Worm (Caenorhabditis elegans) whole organism, young adult: ENCODE results near the gene K01G5.8.

ENCODE experiments used
- B0019.2 ChIP-seq: fragments of 200-800 bp; sonication (Bioruptor generic); conservative IDR thresholded peaks from 2 replicates; pipeline ENCODE4 v1.3.6; 2022; ENCODE audit warnings: missing genetic modification reagents, missing genetic modification characterization, missing compliant biosample characterization
- B0261.1 ChIP-seq: sonication (generic microtip); optimal IDR thresholded peaks from 2 replicates; lab custom pipeline; 2016; ENCODE audit warnings: mild to moderate bottlenecking, missing genetic modification characterization, moderate library complexity, missing compliant biosample characterization
- B0336.3 ChIP-seq: fragments of 200-800 bp; sonication (Bioruptor generic); IDR thresholded peaks from 2 replicates; pipeline ENCODE4 v1.3.6; 2022; ENCODE audit warnings: missing genetic modification characterization, missing compliant biosample characterization
- C17E4.6 ChIP-seq: fragments of 200-800 bp; sonication (Bioruptor generic); IDR thresholded peaks from 2 replicates; pipeline ENCODE4 v1.3.6; 2022; ENCODE audit warnings: missing genetic modification reagents, missing genetic modification characterization, missing compliant biosample characterization
- F10E7.11 ChIP-seq: sonication (generic microtip); optimal IDR thresholded peaks from 2 replicates; lab custom pipeline; 2017; ENCODE audit warnings: mild to moderate bottlenecking, missing genetic modification characterization, moderate library complexity, missing compliant biosample characterization
- F23B12.7 ChIP-seq: sonication (generic microtip); optimal IDR thresholded peaks from 2 replicates; lab custom pipeline; 2017; ENCODE audit warnings: missing genetic modification characterization, mild to moderate bottlenecking, missing compliant biosample characterization, antibody characterized with exemption, moderate library complexity; ENCODE audit not compliant: insufficient read depth
- F37B4.10 ChIP-seq: fragments of 200-800 bp; sonication (Bioruptor generic); IDR thresholded peaks from 2 replicates; pipeline ENCODE4 v1.3.6; 2022; ENCODE audit warnings: missing genetic modification characterization, missing compliant biosample characterization
- F52B5.7 ChIP-seq: sonication (generic microtip); optimal IDR thresholded peaks from 2 replicates; lab custom pipeline; 2016; ENCODE audit warnings: mild to moderate bottlenecking, missing genetic modification characterization, missing compliant biosample characterization
- F57A8.1 ChIP-seq: fragments of 200-800 bp; sonication (Bioruptor generic); optimal IDR thresholded peaks from 2 replicates; lab custom pipeline; 2018; ENCODE audit warnings: mild to moderate bottlenecking, missing genetic modification characterization, moderate library complexity, missing compliant biosample characterization
- K12H6.12 ChIP-seq: fragments of 200-800 bp; sonication (Bioruptor generic); optimal IDR thresholded peaks from 2 replicates; lab custom pipeline; 2018; ENCODE audit warnings: mild to moderate bottlenecking, missing genetic modification characterization, missing compliant biosample characterization
- Y56A3A.18 ChIP-seq: fragments of 200-800 bp; sonication (Bioruptor generic); IDR thresholded peaks from 2 replicates; pipeline ENCODE4 v1.3.6; 2022; ENCODE audit warnings: missing genetic modification reagents, missing genetic modification characterization, missing compliant biosample characterization
- Y79H2A.3 ChIP-seq: fragments of 200-800 bp; sonication (Bioruptor generic); conservative IDR thresholded peaks from 2 replicates; pipeline ENCODE4 v1.3.6; 2022; ENCODE audit warnings: missing genetic modification reagents, missing genetic modification characterization, missing compliant biosample characterization
- ZK185.1 ChIP-seq: sonication (generic microtip); optimal IDR thresholded peaks from 2 replicates; lab custom pipeline; 2016; ENCODE audit warnings: mild to moderate bottlenecking, missing genetic modification characterization, missing compliant biosample characterization; ENCODE audit not compliant: poor library complexity, severe bottlenecking
- aptf-2 ChIP-seq: fragments of 200-800 bp; sonication (Bioruptor generic); conservative IDR thresholded peaks from 2 replicates; pipeline ENCODE4 v1.3.6; 2022; ENCODE audit warnings: missing genetic modification reagents, missing genetic modification characterization, missing compliant biosample characterization
- attf-6 ChIP-seq: fragments of 200-800 bp; sonication (Bioruptor generic); IDR thresholded peaks from 2 replicates; pipeline ENCODE4 v1.3.6; 2022; ENCODE audit warnings: missing genetic modification reagents, missing genetic modification characterization, missing compliant biosample characterization
- cebp-1 ChIP-seq, 2 experiments: fragments of 200-800 bp in 1 of 2; sonication (Bioruptor generic) in 1 of 2; sonication (generic microtip) in 1 of 2; IDR thresholded peaks in 1 of 2; optimal IDR thresholded peaks in 1 of 2; 2 replicates each; pipeline versions ENCODE4 v1.3.6 to Lab custom; 2017 to 2022; ENCODE audit warnings: missing compliant biosample characterization in 2 of 2, missing genetic modification characterization in 2 of 2, mild to moderate bottlenecking in 1 of 2, missing genetic modification reagents in 1 of 2, moderate library complexity in 1 of 2
- ceh-100 ChIP-seq: fragments of 200-800 bp; sonication (Bioruptor generic); IDR thresholded peaks from 2 replicates; pipeline ENCODE4 v1.3.6; 2022; ENCODE audit warnings: missing genetic modification reagents, missing genetic modification characterization, missing compliant biosample characterization
- ceh-40 ChIP-seq: fragments of 200-800 bp; sonication (Bioruptor generic); IDR thresholded peaks from 2 replicates; pipeline ENCODE4 v1.3.6; 2022; ENCODE audit warnings: missing genetic modification characterization, missing compliant biosample characterization
- ceh-79 ChIP-seq: sonication (generic microtip); optimal IDR thresholded peaks from 2 replicates; lab custom pipeline; 2017; ENCODE audit warnings: mild to moderate bottlenecking, missing genetic modification characterization, missing compliant biosample characterization
- ceh-91 ChIP-seq: fragments of 200-800 bp; sonication (Bioruptor generic); IDR thresholded peaks from 2 replicates; pipeline ENCODE4 v1.3.6; 2022; ENCODE audit warnings: missing genetic modification reagents, missing genetic modification characterization, missing compliant biosample characterization
- egl-18 ChIP-seq: fragments of 200-800 bp; sonication (Bioruptor generic); IDR thresholded peaks from 2 replicates; pipeline ENCODE4 v1.3.6; 2022; ENCODE audit warnings: missing genetic modification reagents, missing genetic modification characterization, missing compliant biosample characterization
- ekl-4 ChIP-seq: fragments of 200-800 bp; sonication (Bioruptor generic); IDR thresholded peaks from 2 replicates; pipeline ENCODE4 v1.3.6; 2022; ENCODE audit warnings: missing genetic modification reagents, missing genetic modification characterization, missing compliant biosample characterization
- ets-4 ChIP-seq: fragments of 200-800 bp; sonication (Bioruptor generic); optimal IDR thresholded peaks from 2 replicates; lab custom pipeline; 2018; ENCODE audit warnings: mild to moderate bottlenecking, missing genetic modification characterization, missing compliant biosample characterization
- him-1 ChIP-seq: sonication (generic microtip); optimal IDR thresholded peaks from 2 replicates; lab custom pipeline; 2016; ENCODE audit warnings: missing genotype, missing genetic modification reagents, missing genetic modification characterization, missing compliant biosample characterization
- lag-1 ChIP-seq: fragments of 200-800 bp; sonication (Bioruptor generic); IDR thresholded peaks from 2 replicates; pipeline ENCODE4 v1.3.6; 2022; ENCODE audit warnings: missing genetic modification reagents, missing genetic modification characterization, missing compliant biosample characterization
- let-607 ChIP-seq, 2 experiments: fragments of 200-800 bp in 1 of 2; sonication (Bioruptor generic) in 1 of 2; sonication (generic microtip) in 1 of 2; optimal IDR thresholded peaks; 2 replicates each; lab custom pipeline; 2016 to 2018; ENCODE audit warnings: mild to moderate bottlenecking in 2 of 2, missing compliant biosample characterization in 2 of 2, missing genetic modification characterization in 2 of 2, moderate library complexity in 2 of 2, missing genotype in 1 of 2
- lin-26 ChIP-seq: fragments of 200-800 bp; sonication (Bioruptor generic); IDR thresholded peaks from 2 replicates; pipeline ENCODE4 v1.3.6; 2022; ENCODE audit warnings: missing genetic modification reagents, missing genetic modification characterization, missing compliant biosample characterization
- lin-40 ChIP-seq: sonication (generic microtip); optimal IDR thresholded peaks from 2 replicates; lab custom pipeline; 2016; ENCODE audit warnings: missing genetic modification characterization, mild to moderate bottlenecking, missing compliant biosample characterization, missing genotype, missing genetic modification reagents
- lin-54 ChIP-seq: fragments of 200-800 bp; sonication (Bioruptor generic); optimal IDR thresholded peaks from 2 replicates; lab custom pipeline; 2018; ENCODE audit warnings: mild to moderate bottlenecking, missing genetic modification characterization, missing compliant biosample characterization
- lsl-1 ChIP-seq: fragments of 200-800 bp; sonication (Bioruptor generic); optimal IDR thresholded peaks from 2 replicates; lab custom pipeline; 2018; ENCODE audit warnings: mild to moderate bottlenecking, missing genetic modification characterization, moderate library complexity, missing compliant biosample characterization
- lsy-27 ChIP-seq: sonication (generic microtip); optimal IDR thresholded peaks from 2 replicates; lab custom pipeline; 2017; ENCODE audit warnings: missing genetic modification characterization, mild to moderate bottlenecking, missing compliant biosample characterization, antibody characterized with exemption, missing genotype, borderline replicate concordance; ENCODE audit not compliant: insufficient read depth
- madf-3 ChIP-seq: fragments of 200-800 bp; sonication (Bioruptor generic); IDR thresholded peaks from 2 replicates; pipeline ENCODE4 v1.3.6; 2022; ENCODE audit warnings: missing genetic modification reagents, missing genetic modification characterization, missing compliant biosample characterization
- nhr-120 ChIP-seq: fragments of 200-800 bp; sonication (Bioruptor generic); IDR thresholded peaks from 2 replicates; pipeline ENCODE4 v1.3.6; 2022; ENCODE audit warnings: missing genetic modification characterization, missing compliant biosample characterization
- nhr-80 ChIP-seq: sonication (generic microtip); optimal IDR thresholded peaks from 2 replicates; lab custom pipeline; 2016; ENCODE audit warnings: missing genetic modification characterization, missing compliant biosample characterization
- pha-4 ChIP-seq: fragments of 150-350 bp; sonication (generic microtip); optimal IDR thresholded peaks from 2 replicates; lab custom pipeline; 2014; ENCODE audit warnings: missing biosample characterization, missing genetic modification reagents, missing genetic modification characterization
- rpc-1 ChIP-seq, 2 experiments: fragments of 150-350 bp in 1 of 2; sonication (generic microtip) in 1 of 2; optimal IDR thresholded peaks; 2 replicates each; lab custom pipeline; 2014 to 2018; ENCODE audit warnings: missing biosample characterization in 1 of 2, missing genetic modification characterization in 1 of 2, missing genetic modification reagents in 1 of 2, missing genotype in 1 of 2
- snpc-1.1 ChIP-seq: sonication (generic microtip); optimal IDR thresholded peaks from 2 replicates; lab custom pipeline; 2017; ENCODE audit warnings: missing genetic modification characterization, mild to moderate bottlenecking, missing compliant biosample characterization, antibody characterized with exemption, moderate library complexity, missing genotype, missing genetic modification reagents; ENCODE audit not compliant: insufficient read depth
- snpc-1.3 ChIP-seq: sonication (generic microtip); optimal IDR thresholded peaks from 2 replicates; lab custom pipeline; 2017; ENCODE audit warnings: missing genetic modification characterization, mild to moderate bottlenecking, missing compliant biosample characterization, antibody characterized with exemption, moderate library complexity, missing genotype, missing genetic modification reagents; ENCODE audit not compliant: insufficient read depth
- snpc-4 ChIP-seq, 5 experiments: fragments of 150-350 bp in 1 of 5; sonication (generic microtip) in 4 of 5; optimal IDR thresholded peaks; 2 replicates each; lab custom pipeline; 2014 to 2018; ENCODE audit warnings: missing genetic modification characterization in 5 of 5, missing biosample characterization in 3 of 5, antibody characterized with exemption in 2 of 5, mild to moderate bottlenecking in 2 of 5, missing compliant biosample characterization in 2 of 5, missing genotype in 2 of 5, moderate library complexity in 2 of 5, missing genetic modification reagents in 1 of 5
- tlf-1 ChIP-seq: fragments of 200-800 bp; sonication (Bioruptor generic); optimal IDR thresholded peaks from 2 replicates; lab custom pipeline; 2018; ENCODE audit warnings: mild to moderate bottlenecking, missing genetic modification characterization, missing compliant biosample characterization
- unc-130 ChIP-seq: sonication (generic microtip); optimal IDR thresholded peaks from 2 replicates; lab custom pipeline; 2016; ENCODE audit warnings: missing genetic modification reagents, missing genetic modification characterization, missing compliant biosample characterization
- ztf-28 ChIP-seq: fragments of 200-800 bp; sonication (Bioruptor generic); IDR thresholded peaks from 2 replicates; pipeline ENCODE4 v1.3.6; 2022; ENCODE audit warnings: missing genetic modification reagents, missing genetic modification characterization, missing compliant biosample characterization
- ztf-6 ChIP-seq: fragments of 200-800 bp; sonication (Bioruptor generic); IDR thresholded peaks from 2 replicates; pipeline ENCODE4 v1.3.6; 2022; ENCODE audit warnings: missing genetic modification reagents, missing genetic modification characterization, missing compliant biosample characterization

The K01G5.8 gene

ce11 chrIII:10714541-10714940 lies 26.0 kb downstream of the K01G5.8 start (continued):
- TF ChIP-seq ekl-4 (GFP tag; lab: Robert Waterston, UW) (0 out of 2 replicates have a peak, but pooled peaks have one; percentile 51), F37B4.10 (GFP tag; lab: Robert Waterston, UW) (no peak)

- TF ChIP-seq cebp-1 (GFP tag; IDR thresholded peaks at IDR 0.05; lab: Robert Waterston, UW) (peak; percentile 43; the same call in 1 of the 2 replicates), cebp-1 (tag; optimal IDR thresholded peaks at IDR 0.05; lab: Kevin White, UChicago) (peak; percentile 77), Y79H2A.3 (no peak), B0019.2 (GFP tag; lab: Robert Waterston, UW) (no peak), C17E4.6 (GFP tag; lab: Robert Waterston, UW) (0 out of 2 replicates have a peak, but pooled peaks have one; percentile 12), lsl-1 (GFP tag; lab: Kevin White, UChicago) (no peak), lin-54 (GFP tag; lab: Kevin White, UChicago) (peak; percentile 39), F52B5.7 (tag; lab: Kevin White, UChicago) (peak; percentile 57), snpc-4 (GFP tag; optimal IDR thresholded peaks at IDR 0.05; lab: Kevin White, UChicago) (no peak), snpc-4 (tag; optimal IDR thresholded peaks at IDR 0.05; lab: Kevin White, UChicago) (no peak), snpc-1.3 (tag; lab: Kevin White, UChicago) (no peak), attf-6 (GFP tag; lab: Robert Waterston, UW) (no peak), rpc-1 (optimal IDR thresholded peaks at IDR 0.05; lab: Kevin White, UChicago) (no peak), rpc-1 (tag; optimal IDR thresholded peaks at IDR 0.05; lab: Kevin White, UChicago) (no peak), lin-26 (GFP tag; lab: Robert Waterston, UW) (no peak), ztf-6 (GFP tag; lab: Robert Waterston, UW) (no peak), aptf-2 (no peak), nhr-120 (GFP tag; lab: Robert Waterston, UW) (0 out of 2 replicates have a peak, but pooled peaks have one; percentile 8), lag-1 (GFP tag; lab: Robert Waterston, UW) (no peak), unc-130 (no peak), ekl-4 (GFP tag; lab: Robert Waterston, UW) (peak; percentile 57; the same call in 1 of the 2 replicates), madf-3 (GFP tag; lab: Robert Waterston, UW) (no peak), snpc-1.1 (tag; lab: Kevin White, UChicago) (no peak), Y56A3A.18 (GFP tag; lab: Robert Waterston, UW) (peak; percentile 63; the same call in 1 of the 2 replicates), F57A8.1 (GFP tag; lab: Kevin White, UChicago) (no peak), F23B12.7 (tag; lab: Kevin White, UChicago) (no peak), ceh-40 (GFP tag; lab: Robert Waterston, UW) (no peak), K12H6.12 (peak; percentile 7), F10E7.11 (tag; lab: Kevin White, UChicago) (no peak), him-1 (no peak), ceh-79 (tag; lab: Kevin White, UChicago) (peak; percentile 37), ets-4 (GFP tag; lab: Kevin White, UChicago) (no peak), B0261.1 (tag; lab: Kevin White, UChicago) (no peak), B0336.3 (peak; percentile 78), ztf-28 (no peak), tlf-1 (GFP tag; lab: Kevin White, UChicago) (no peak), nhr-80 (tag; lab: Kevin White, UChicago) (peak; percentile 64), let-607 (tag; optimal IDR thresholded peaks at IDR 0.05; lab: Kevin White, UChicago) (no peak), ceh-91 (GFP tag; lab: Robert Waterston, UW) (no peak), lin-40 (tag; lab: Kevin White, UChicago) (peak; percentile 60), ZK185.1 (tag; lab: Kevin White, UChicago) (peak; percentile 27), lsy-27 (tag; lab: Kevin White, UChicago) (no peak), pha-4 (tag; lab: Kevin White, UChicago) (peak; percentile 63), egl-18 (GFP tag; lab: Robert Waterston, UW) (no peak), ceh-100 (peak; percentile 20; the same call in 1 of the 2 replicates)
Measured at ce11 chrIII:10711192-10711673, 29.3 kb downstream of the K01G5.8 start, which contains the start of gene W09D10.5. Gene W09D10.5, minus strand, starts transcription at chrIII:10711536.
